Worm (Caenorhabditis elegans): ENCODE results near the gene hot-7.

Gene hot-7

DNA sequence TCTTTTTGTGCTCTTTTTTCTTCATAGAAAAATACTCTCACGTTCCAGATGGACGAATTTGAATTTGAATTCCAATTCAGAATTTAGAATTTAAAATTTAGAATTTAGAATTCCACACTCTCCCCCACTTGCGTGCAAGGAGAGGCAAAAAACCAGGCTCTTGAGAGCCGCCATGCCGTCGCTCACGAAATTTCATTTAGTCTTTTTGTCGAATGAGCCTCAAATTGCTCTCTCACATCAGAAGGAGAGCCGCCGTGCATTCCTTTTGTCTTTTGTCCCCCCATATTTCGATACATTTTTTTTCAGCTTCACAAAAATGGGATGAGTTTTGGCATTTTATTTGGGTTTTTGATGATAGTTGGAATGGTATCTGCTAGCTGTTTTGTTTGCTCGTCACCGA is at the start of gene hot-7:
hot-7 (plus strand) TSS at position 301 of the 400 bp plus-strand sequence.
- TF ChIP-seq pha-4 (tag; optimal IDR thresholded peaks at IDR 0.05): no peak
- TF ChIP-seq lin-39 (tag; optimal IDR thresholded peaks at IDR 0.05): no peak
- TF ChIP-seq ama-1 (optimal IDR thresholded peaks at IDR 0.05): no peak
- no peak for TF ChIP-seq R02D3.7 (tag; optimal IDR thresholded peaks at IDR 0.05)
- no peak for TF ChIP-seq fkh-2 (tag; optimal IDR thresholded peaks at IDR 0.05)
- no peak for TF ChIP-seq daf-12 (tag; optimal IDR thresholded peaks at IDR 0.05)
- TF ChIP-seq eor-1 (tag; optimal IDR thresholded peaks at IDR 0.05): no peak
- no peak for TF ChIP-seq nhr-43 (tag; optimal IDR thresholded peaks at IDR 0.05; ENCODE audit: poor library complexity, severe bottlenecking)
- TF ChIP-seq ceh-16 (tag; optimal IDR thresholded peaks at IDR 0.05): no peak
- TF ChIP-seq jun-1 (tag; optimal IDR thresholded peaks at IDR 0.05): no peak
- TF ChIP-seq mdl-1 (tag; optimal IDR thresholded peaks at IDR 0.05): no peak
- no peak for TF ChIP-seq tbx-2 (tag; optimal IDR thresholded peaks at IDR 0.05)
- no peak for TF ChIP-seq elt-3 (tag; optimal IDR thresholded peaks at IDR 0.05)
- no peak for TF ChIP-seq nhr-25 (tag; optimal IDR thresholded peaks at IDR 0.05)
- TF ChIP-seq elt-2 (tag; optimal IDR thresholded peaks at IDR 0.05): no peak
- no peak for TF ChIP-seq nhr-28 (tag; optimal IDR thresholded peaks at IDR 0.05)
- no peak for TF ChIP-seq nhr-67 (tag; optimal IDR thresholded peaks at IDR 0.05)

DNA sequence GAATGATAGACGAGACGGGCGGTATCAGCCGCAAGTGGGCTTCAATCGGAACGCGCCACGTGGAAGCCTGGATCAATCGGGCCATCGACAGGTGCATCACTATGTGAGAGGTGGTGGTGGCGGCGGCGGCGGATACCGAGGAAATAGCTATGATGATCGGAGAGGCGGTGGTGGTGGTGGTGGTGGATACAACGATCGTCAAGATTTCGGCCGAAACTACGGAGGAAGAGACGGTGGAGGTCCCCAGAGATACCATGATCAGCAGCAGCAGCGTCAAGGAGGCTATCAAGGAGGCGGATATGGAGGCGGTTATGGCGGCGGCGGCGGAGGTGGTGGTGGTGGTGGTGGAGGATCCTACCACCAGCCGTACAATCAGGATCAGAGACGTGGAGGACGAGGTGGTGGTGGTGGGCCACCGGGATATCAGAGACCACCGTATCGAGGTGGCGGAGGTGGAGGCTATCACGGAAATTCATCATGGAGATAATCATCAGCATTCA is 45.7 kb upstream of the hot-7 start:
- TF ChIP-seq ceh-16 (tag; optimal IDR thresholded peaks at IDR 0.05): no peak
- no peak for TF ChIP-seq elt-1 (tag; optimal IDR thresholded peaks at IDR 0.05)
- TF ChIP-seq zag-1 (tag; optimal IDR thresholded peaks at IDR 0.05): no peak
- TF ChIP-seq aly-2 (tag; optimal IDR thresholded peaks at IDR 0.05): no peak
- TF ChIP-seq nhr-237 (tag; optimal IDR thresholded peaks at IDR 0.05): no peak
- TF ChIP-seq nhr-43 (tag; optimal IDR thresholded peaks at IDR 0.05; ENCODE audit: poor library complexity, severe bottlenecking): no peak
- TF ChIP-seq ztf-11 (tag; optimal IDR thresholded peaks at IDR 0.05): no peak
- TF ChIP-seq fos-1 (tag; optimal IDR thresholded peaks at IDR 0.05): no peak
- no peak for TF ChIP-seq daf-12 (tag; optimal IDR thresholded peaks at IDR 0.05)
- no peak for TF ChIP-seq lsy-12 (tag; optimal IDR thresholded peaks at IDR 0.05)
- no peak for TF ChIP-seq ceh-9 (tag; optimal IDR thresholded peaks at IDR 0.05)
- no peak for TF ChIP-seq lin-15B (tag; optimal IDR thresholded peaks at IDR 0.05)

- TF ChIP-seq nhr-67 (tag; optimal IDR thresholded peaks at IDR 0.05): no peak
- TF ChIP-seq sea-2 (GFP tag; optimal IDR thresholded peaks at IDR 0.05): no peak
- TF ChIP-seq ceh-82 (tag; optimal IDR thresholded peaks at IDR 0.05): no peak
- TF ChIP-seq nfya-1 (tag; optimal IDR thresholded peaks at IDR 0.05; ENCODE audit: insufficient read depth): no peak
- TF ChIP-seq nhr-76 (tag; optimal IDR thresholded peaks at IDR 0.05): no peak
- TF ChIP-seq ceh-16 (tag; optimal IDR thresholded peaks at IDR 0.05): no peak
- no peak for TF ChIP-seq pha-4 (tag; optimal IDR thresholded peaks at IDR 0.05)
- no peak for TF ChIP-seq lin-15B (tag; optimal IDR thresholded peaks at IDR 0.05)
- TF ChIP-seq ztf-11 (tag; optimal IDR thresholded peaks at IDR 0.05): no peak
- TF ChIP-seq nhr-77 (tag; optimal IDR thresholded peaks at IDR 0.05): no peak
- TF ChIP-seq hmg-11 (tag; optimal IDR thresholded peaks at IDR 0.05): no peak
- TF ChIP-seq tbx-2 (tag; optimal IDR thresholded peaks at IDR 0.05): no peak
- no peak for TF ChIP-seq ZK546.5 (tag; optimal IDR thresholded peaks at IDR 0.05)
- no peak for TF ChIP-seq elt-1 (tag; optimal IDR thresholded peaks at IDR 0.05)
Measured at ce11 chrII:14171558-14171957, 39.7 kb upstream of the hot-7 start, which contains the start of gene eat-2. eat-2 (minus strand) TSS chrII:14171658.

ce11 chrII:14173176-14173575 is 38.0 kb upstream of the hot-7 start:
- TF ChIP-seq ceh-28 (tag; optimal IDR thresholded peaks at IDR 0.05) (no peak), tbx-2 (tag; optimal IDR thresholded peaks at IDR 0.05) (no peak), sea-2 (GFP tag; optimal IDR thresholded peaks at IDR 0.05) (no peak), hmg-11 (tag; optimal IDR thresholded peaks at IDR 0.05) (no peak), nhr-77 (tag; optimal IDR thresholded peaks at IDR 0.05) (no peak)

DNA sequence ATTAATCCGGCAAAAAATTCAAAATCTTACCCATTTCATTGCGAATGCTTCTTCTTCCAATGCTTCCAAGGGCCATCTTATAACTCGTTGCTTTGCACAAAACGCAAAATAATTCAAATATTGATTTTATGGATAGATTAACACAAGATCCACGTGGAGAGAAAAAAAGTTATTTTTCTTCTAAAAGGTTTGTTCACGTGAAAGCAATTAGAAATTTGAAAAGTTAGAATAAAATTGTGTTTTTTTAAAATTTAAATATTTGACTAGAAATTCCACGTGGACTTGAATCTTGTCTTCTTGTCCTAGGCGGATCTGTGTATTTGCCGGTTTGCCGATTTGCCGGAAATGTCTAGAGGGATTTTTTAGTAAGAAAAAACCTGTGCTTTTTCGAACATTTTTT is 36.1 kb upstream of the hot-7 start, which contains the start of gene Y48B6A.5:
Y48B6A.5 (minus strand) TSS at position 101 of the 400 bp plus-strand sequence.
- TF ChIP-seq skn-1 (tag; optimal IDR thresholded peaks at IDR 0.05) (no peak), tbx-2 (tag; optimal IDR thresholded peaks at IDR 0.05) (no peak)
